Worm (Caenorhabditis elegans) whole organism, late embryonic: ENCODE data around the gene ugt-67.

ENCODE experiments used
- Y22D7AL.16 ChIP-seq: sonication (generic microtip); optimal IDR thresholded peaks from 2 replicates; lab custom pipeline; 2016; ENCODE audit warnings: missing genetic modification characterization, missing compliant biosample characterization
- ahr-1 ChIP-seq: sonication (generic microtip); optimal IDR thresholded peaks from 2 replicates; lab custom pipeline; 2016; ENCODE audit warnings: missing genetic modification characterization, missing compliant biosample characterization
- ama-1 ChIP-seq: fragments of 150-350 bp; optimal IDR thresholded peaks from 2 replicates; lab custom pipeline; 2014
- ceh-19 ChIP-seq: fragments of 200-800 bp; sonication (Bioruptor generic); optimal IDR thresholded peaks from 2 replicates; lab custom pipeline; 2018; ENCODE audit warnings: mild to moderate bottlenecking, missing genetic modification characterization, missing compliant biosample characterization
- ceh-24 ChIP-seq: sonication (generic microtip); optimal IDR thresholded peaks from 2 replicates; lab custom pipeline; 2016; ENCODE audit warnings: mild to moderate bottlenecking, missing genetic modification characterization, missing compliant biosample characterization
- dve-1 ChIP-seq: sonication (generic microtip); optimal IDR thresholded peaks from 2 replicates; lab custom pipeline; 2017; ENCODE audit warnings: antibody characterized with exemption, mild to moderate bottlenecking, missing genetic modification characterization, missing compliant biosample characterization
- elt-2 ChIP-seq: sonication (generic microtip); optimal IDR thresholded peaks from 2 replicates; lab custom pipeline; 2016; ENCODE audit warnings: missing genetic modification reagents, missing genetic modification characterization, missing compliant biosample characterization
- eyg-1 ChIP-seq: sonication (generic microtip); optimal IDR thresholded peaks from 2 replicates; lab custom pipeline; 2016; ENCODE audit warnings: missing genotype, missing genetic modification characterization, missing compliant biosample characterization
- hlh-30 ChIP-seq: sonication (generic microtip); optimal IDR thresholded peaks from 2 replicates; lab custom pipeline; 2017; ENCODE audit warnings: antibody characterized with exemption, missing genetic modification characterization, missing compliant biosample characterization; ENCODE audit not compliant: insufficient read depth
- nfya-1 ChIP-seq: sonication (generic microtip); optimal IDR thresholded peaks from 2 replicates; lab custom pipeline; 2017; ENCODE audit warnings: missing genetic modification characterization, mild to moderate bottlenecking, missing compliant biosample characterization, antibody characterized with exemption, moderate library complexity
- pag-3 ChIP-seq: sonication (generic microtip); optimal IDR thresholded peaks from 2 replicates; lab custom pipeline; 2016; ENCODE audit warnings: missing compliant biosample characterization, missing genetic modification characterization, borderline replicate concordance
- pqm-1 ChIP-seq: sonication (generic microtip); optimal IDR thresholded peaks from 2 replicates; lab custom pipeline; 2016; ENCODE audit warnings: missing genetic modification characterization, missing compliant biosample characterization
- pros-1 ChIP-seq: fragments of 150-350 bp; optimal IDR thresholded peaks from 2 replicates; lab custom pipeline; 2014; ENCODE audit warnings: missing biosample characterization, missing genetic modification reagents, missing genetic modification characterization
- unc-86 ChIP-seq: sonication (generic microtip); optimal IDR thresholded peaks from 2 replicates; lab custom pipeline; 2016; ENCODE audit warnings: missing genetic modification characterization, missing compliant biosample characterization

DNA sequence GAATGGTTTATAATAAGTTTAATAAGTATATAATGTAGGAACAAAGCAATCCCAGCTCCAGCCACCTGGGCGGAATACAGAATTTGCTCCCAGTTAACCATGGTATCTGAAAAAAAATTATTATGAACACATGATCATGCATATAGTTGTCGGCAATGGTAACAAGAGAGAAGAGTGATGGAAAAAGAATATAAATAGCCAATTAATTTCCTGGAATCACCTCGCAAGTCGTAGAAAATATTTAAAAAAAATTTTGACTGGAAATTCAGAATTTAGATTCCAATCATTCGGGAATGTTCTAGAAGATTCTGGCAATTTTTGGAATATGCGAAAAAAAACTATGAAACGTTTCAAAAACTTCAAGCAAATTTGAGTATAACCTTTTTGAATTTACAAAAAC lies 43.0 kb downstream of the ugt-67 start, which contains the start of gene str-211:
- no peak for TF ChIP-seq elt-2 (tag; lab: Kevin White, UChicago)
- TF ChIP-seq ama-1 (lab: Kevin White, UChicago) = no peak
- no peak for TF ChIP-seq ceh-24 (tag; lab: Kevin White, UChicago)
- no peak for TF ChIP-seq pag-3 (tag; lab: Kevin White, UChicago)
- TF ChIP-seq nfya-1 (tag; lab: Kevin White, UChicago) = no peak
- TF ChIP-seq dve-1 (tag; lab: Kevin White, UChicago) = no peak
- no peak for TF ChIP-seq pqm-1 (tag; lab: Kevin White, UChicago)
- no peak for TF ChIP-seq eyg-1
- TF ChIP-seq hlh-30 (tag; lab: Kevin White, UChicago) = no peak
- no peak for TF ChIP-seq pros-1 (tag; lab: Kevin White, UChicago)
- no peak for TF ChIP-seq Y22D7AL.16 (tag; lab: Kevin White, UChicago)
- TF ChIP-seq unc-86 (tag; lab: Kevin White, UChicago) = no peak
- no peak for TF ChIP-seq ahr-1 (tag; lab: Kevin White, UChicago)
- TF ChIP-seq ceh-19 (GFP tag; lab: Kevin White, UChicago) = no peak
